Worm (Caenorhabditis elegans): ENCODE measurements around the gene M02B7.2.

Gene M02B7.2

DNA sequence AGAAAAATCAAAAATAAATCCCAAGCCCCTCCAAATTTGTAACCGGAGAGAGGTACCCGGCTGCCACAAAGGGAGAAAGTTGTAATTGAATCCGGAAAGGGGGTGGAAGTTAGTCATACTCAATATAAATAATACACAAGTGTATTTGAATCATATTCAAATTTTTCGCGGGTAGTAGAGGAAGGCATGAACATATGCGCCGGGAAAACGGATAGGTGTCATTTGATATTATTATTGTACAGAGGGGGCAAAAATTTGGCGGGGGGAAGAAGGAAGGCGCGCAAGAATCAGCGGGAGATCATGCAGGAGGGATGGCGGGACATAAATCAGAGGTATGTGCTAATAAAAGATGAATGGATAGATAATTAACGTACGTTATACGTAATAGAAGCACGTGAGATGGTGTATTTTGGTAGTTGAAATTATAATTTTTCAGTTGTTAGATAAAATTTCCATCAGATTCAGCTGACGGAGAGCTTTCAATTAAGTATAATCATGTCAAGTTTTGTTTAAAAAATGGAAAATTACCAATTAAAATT, 23.3 kb downstream of the M02B7.2 start, which contains the start of gene F28F9.3:
Gene F28F9.3, plus strand, starts transcription at position 301 of the 539 bp plus-strand sequence.
- TF ChIP-seq F13H6.1 (tag; optimal IDR thresholded peaks at IDR 0.05): no peak
- no peak for TF ChIP-seq ama-1 (optimal IDR thresholded peaks at IDR 0.05)
- no peak for TF ChIP-seq ceh-14 (tag; optimal IDR thresholded peaks at IDR 0.05)
- no peak for TF ChIP-seq npax-4 (tag; optimal IDR thresholded peaks at IDR 0.05)
- TF ChIP-seq ceh-9 (tag; optimal IDR thresholded peaks at IDR 0.05): no peak
- TF ChIP-seq eyg-1 (tag; optimal IDR thresholded peaks at IDR 0.05): no peak
- no peak for TF ChIP-seq odd-2 (tag; optimal IDR thresholded peaks at IDR 0.05)
- peak; percentile 59 for TF ChIP-seq ceh-19 (GFP tag; optimal IDR thresholded peaks at IDR 0.05)
- TF ChIP-seq ceh-34 (tag; optimal IDR thresholded peaks at IDR 0.05): peak; percentile 64
- peak; percentile 45 for TF ChIP-seq ref-2 (tag; optimal IDR thresholded peaks at IDR 0.05)

ce11 chrIV:3827724-3828123, 24.3 kb downstream of the M02B7.2 start:
- TF ChIP-seq F13H6.1 (tag; optimal IDR thresholded peaks at IDR 0.05): no peak

ce11 chrIV:3832040-3832439, 28.7 kb downstream of the M02B7.2 start:
- TF ChIP-seq syd-9 (tag; optimal IDR thresholded peaks at IDR 0.05): no peak
- TF ChIP-seq madf-2 (tag; optimal IDR thresholded peaks at IDR 0.05): no peak
- no peak for TF ChIP-seq Y22D7AL.16 (tag; optimal IDR thresholded peaks at IDR 0.05)
- no peak for TF ChIP-seq ceh-45 (GFP tag; IDR thresholded peaks at IDR 0.05)
- no peak for TF ChIP-seq fkh-10 (GFP tag; optimal IDR thresholded peaks at IDR 0.05)
- TF ChIP-seq F13H6.1 (tag; optimal IDR thresholded peaks at IDR 0.05): no peak
- no peak for TF ChIP-seq eyg-1 (tag; optimal IDR thresholded peaks at IDR 0.05)
- TF ChIP-seq ama-1 (optimal IDR thresholded peaks at IDR 0.05): no peak
- no peak for TF ChIP-seq C38D4.7 (GFP tag; optimal IDR thresholded peaks at IDR 0.05)
- no peak for TF ChIP-seq sdc-2 (tag; optimal IDR thresholded peaks at IDR 0.05)
- no peak for TF ChIP-seq ceh-31 (tag; optimal IDR thresholded peaks at IDR 0.05)
- no peak for TF ChIP-seq lin-11 (tag; optimal IDR thresholded peaks at IDR 0.05)
- no peak for TF ChIP-seq ceh-18 (tag; optimal IDR thresholded peaks at IDR 0.05)
- no peak for TF ChIP-seq T23F11.4 (GFP tag; optimal IDR thresholded peaks at IDR 0.05)
- TF ChIP-seq pat-9 (tag; optimal IDR thresholded peaks at IDR 0.05): no peak
- no peak for TF ChIP-seq unc-42 (tag; optimal IDR thresholded peaks at IDR 0.05)

DNA sequence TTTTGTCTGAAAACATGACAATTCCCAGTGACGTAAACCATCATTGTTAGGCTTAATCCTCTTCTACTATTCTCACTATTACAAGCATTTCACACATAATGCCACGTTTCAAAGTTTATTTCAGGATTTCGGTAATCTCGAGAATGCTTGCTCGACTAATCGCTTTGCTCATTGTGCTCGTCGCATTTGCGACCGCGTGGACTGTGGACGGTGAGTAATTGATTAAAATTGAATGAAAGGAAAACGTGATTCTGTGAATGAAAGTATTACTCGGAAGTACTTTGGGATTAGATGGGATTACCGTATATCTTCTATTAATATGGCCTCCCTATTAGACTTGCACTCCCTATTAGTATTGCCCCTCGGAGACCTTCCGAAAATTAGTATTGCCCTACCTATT, 30.4 kb downstream of the M02B7.2 start:
- no peak for TF ChIP-seq F13H6.1 (tag; optimal IDR thresholded peaks at IDR 0.05)
- TF ChIP-seq syd-9 (tag; optimal IDR thresholded peaks at IDR 0.05): no peak
- TF ChIP-seq mec-3 (tag; optimal IDR thresholded peaks at IDR 0.05; ENCODE audit: borderline replicate concordance): no peak
- TF ChIP-seq sox-4 (tag; optimal IDR thresholded peaks at IDR 0.05): no peak
- TF ChIP-seq ceh-31 (tag; optimal IDR thresholded peaks at IDR 0.05): no peak

ce11 chrIV:3835065-3835464, 31.7 kb downstream of the M02B7.2 start, which contains the start of gene cal-3:
Gene cal-3 (minus strand): TSS chrIV:3835165.
- no peak for TF ChIP-seq nhr-232 (tag; optimal IDR thresholded peaks at IDR 0.05)
- no peak for TF ChIP-seq unc-42 (tag; optimal IDR thresholded peaks at IDR 0.05)
- TF ChIP-seq ceh-45 (GFP tag; IDR thresholded peaks at IDR 0.05): no peak
- TF ChIP-seq tbx-7 (tag; optimal IDR thresholded peaks at IDR 0.05): no peak
- no peak for TF ChIP-seq F13H6.1 (tag; optimal IDR thresholded peaks at IDR 0.05)
- no peak for TF ChIP-seq mec-3 (tag; optimal IDR thresholded peaks at IDR 0.05; ENCODE audit: borderline replicate concordance)
- TF ChIP-seq ceh-9 (tag; optimal IDR thresholded peaks at IDR 0.05): no peak
- no peak for TF ChIP-seq ceh-34 (tag; optimal IDR thresholded peaks at IDR 0.05)
- no peak for TF ChIP-seq nhr-11 (tag; optimal IDR thresholded peaks at IDR 0.05)
- TF ChIP-seq ceh-14 (tag; optimal IDR thresholded peaks at IDR 0.05): no peak
- TF ChIP-seq ceh-2 (tag; optimal IDR thresholded peaks at IDR 0.05): no peak
- TF ChIP-seq pha-4 (tag; optimal IDR thresholded peaks at IDR 0.05): no peak
- TF ChIP-seq pax-1 (tag; optimal IDR thresholded peaks at IDR 0.05): no peak
- TF ChIP-seq unc-55 (GFP tag; optimal IDR thresholded peaks at IDR 0.05): no peak
- TF ChIP-seq fkh-6 (tag; optimal IDR thresholded peaks at IDR 0.05): no peak
- no peak for TF ChIP-seq ceh-31 (tag; optimal IDR thresholded peaks at IDR 0.05)
- no peak for TF ChIP-seq ceh-19 (GFP tag; optimal IDR thresholded peaks at IDR 0.05)
- TF ChIP-seq hlh-13 (GFP tag; optimal IDR thresholded peaks at IDR 0.05): no peak
